Fruit fly (Drosophila melanogaster) whole organism, embryonic: Measurements from ENCODE around the gene CG6153.

Experiments used
- Awh ChIP-seq: fragments of 200-800 bp; sonication (Bioruptor generic); IDR thresholded peaks from 2 replicates; pipeline ENCODE4, ENCODE4 v1.3.6; 2022; ENCODE audit warnings: missing biosample characterization, missing genetic modification characterization
- BEAF-32 ChIP-seq: fragments of 200-800 bp; sonication (Bioruptor generic); optimal IDR thresholded peaks from 3 replicates; lab custom pipeline; 2017; ENCODE audit warnings: missing biosample characterization, missing genetic modification characterization, mild to moderate bottlenecking, moderate library complexity, missing genetic modification reagents
- Bgb ChIP-seq: fragments of 200-800 bp; sonication (Bioruptor generic); IDR thresholded peaks from 2 replicates; pipeline ENCODE4 v1.3.6; 2022; ENCODE audit warnings: missing biosample characterization, missing genetic modification characterization; ENCODE audit not compliant: partially characterized antibody
- CG11247 ChIP-seq: fragments of 200-800 bp; sonication (Bioruptor generic); IDR thresholded peaks from 2 replicates; pipeline ENCODE4 v1.3.6; 2022; ENCODE audit warnings: missing biosample characterization, missing genetic modification characterization
- CG13296 ChIP-seq: fragments of 200-800 bp; sonication (Bioruptor generic); optimal IDR thresholded peaks from 3 replicates; lab custom pipeline; 2018; ENCODE audit warnings: missing biosample characterization, mild to moderate bottlenecking, missing genetic modification characterization
- CG18011 ChIP-seq: fragments of 200-800 bp; sonication (Bioruptor generic); optimal IDR thresholded peaks from 2 replicates; lab custom pipeline; 2017; ENCODE audit warnings: missing biosample characterization, missing genetic modification characterization, mild to moderate bottlenecking, moderate library complexity, missing genotype
- CG18619 ChIP-seq: fragments of 200-800 bp; sonication (Bioruptor generic); optimal IDR thresholded peaks from 3 replicates; lab custom pipeline; 2017; ENCODE audit warnings: missing biosample characterization, mild to moderate bottlenecking, missing genetic modification characterization
- CG2875 ChIP-seq: fragments of 200-800 bp; sonication (Bioruptor generic); optimal IDR thresholded peaks from 2 replicates; lab custom pipeline; 2017; ENCODE audit warnings: missing biosample characterization, mild to moderate bottlenecking, missing genetic modification characterization, missing genetic modification reagents
- CG34224 ChIP-seq: fragments of 200-800 bp; sonication (Bioruptor generic); IDR thresholded peaks from 3 replicates; pipeline ENCODE4 v1.3.6; 2022; ENCODE audit warnings: missing biosample characterization, missing genetic modification characterization; ENCODE audit not compliant: partially characterized antibody
- CG4282 ChIP-seq: fragments of 200-800 bp; sonication (Bioruptor generic); optimal IDR thresholded peaks from 2 replicates; lab custom pipeline; 2016; ENCODE audit warnings: missing biosample characterization, missing genetic modification characterization
- CG5245 ChIP-seq: fragments of 200-800 bp; sonication (Bioruptor generic); optimal IDR thresholded peaks from 3 replicates; lab custom pipeline; 2016; ENCODE audit warnings: missing biosample characterization, missing genetic modification characterization
- CG7928 ChIP-seq: fragments of 200-800 bp; sonication (Bioruptor generic); optimal IDR thresholded peaks from 2 replicates; lab custom pipeline; 2017; ENCODE audit warnings: missing biosample characterization, mild to moderate bottlenecking, missing genetic modification characterization
- HmgZ ChIP-seq: fragments of 200-800 bp; sonication (Bioruptor generic); optimal IDR thresholded peaks from 2 replicates; lab custom pipeline; 2018; ENCODE audit warnings: missing biosample characterization, mild to moderate bottlenecking, missing genetic modification characterization
- Med ChIP-seq: fragments of 200-800 bp; sonication (Bioruptor generic); peaks from one replicate; lab custom pipeline; 2016; ENCODE audit warnings: missing biosample characterization, missing genetic modification characterization, mild to moderate bottlenecking, inconsistent platforms, moderate library complexity
- Pdp1 ChIP-seq, 2 experiments: fragments of 200-800 bp; sonication (Bioruptor generic); optimal IDR thresholded peaks; 3 replicates each; lab custom pipeline; 2016; ENCODE audit warnings: missing biosample characterization in 2 of 2, missing genetic modification characterization in 2 of 2, mild to moderate bottlenecking in 1 of 2, moderate library complexity in 1 of 2
- Scr ChIP-seq: fragments of 200-800 bp; sonication (Bioruptor generic); IDR thresholded peaks from 2 replicates; pipeline ENCODE4 v1.3.6; 2022; ENCODE audit warnings: missing biosample characterization, missing genetic modification characterization; ENCODE audit not compliant: partially characterized antibody
- Sin3A ChIP-seq: fragments of >200 bp; optimal IDR thresholded peaks from 2 replicates; lab custom pipeline; 2018
- Sry-β ChIP-seq: fragments of 200-800 bp; sonication (Bioruptor generic); optimal IDR thresholded peaks from 2 replicates; lab custom pipeline; 2018; ENCODE audit warnings: missing biosample characterization, mild to moderate bottlenecking, missing genetic modification characterization, moderate library complexity
- Sry-δ ChIP-seq: fragments of 200-800 bp; sonication (Bioruptor generic); optimal IDR thresholded peaks from 2 replicates; lab custom pipeline; 2016; ENCODE audit warnings: missing biosample characterization, missing genetic modification characterization
- Taf1 ChIP-seq: fragments of 200-800 bp; sonication (Bioruptor generic); IDR thresholded peaks from 2 replicates; pipeline ENCODE4 v1.3.6; 2022; ENCODE audit warnings: missing biosample characterization, missing genetic modification characterization
- Xrp1 ChIP-seq: fragments of 200-800 bp; sonication (Bioruptor generic); IDR thresholded peaks from 2 replicates; pipeline ENCODE4 v1.3.6; 2022; ENCODE audit warnings: missing biosample characterization, missing genetic modification characterization
- bcd ChIP-seq: fragments of 200-800 bp; sonication (Bioruptor generic); optimal IDR thresholded peaks from 2 replicates; lab custom pipeline; 2017; ENCODE audit warnings: missing biosample characterization, mild to moderate bottlenecking, missing genetic modification characterization
- chif ChIP-seq, 2 experiments: fragments of 200-800 bp; sonication (Bioruptor generic); optimal IDR thresholded peaks; 3 replicates each; lab custom pipeline; 2016; ENCODE audit warnings: missing biosample characterization in 2 of 2, missing genetic modification characterization in 2 of 2
- dpn ChIP-seq, 2 experiments: fragments of 200-800 bp; sonication (Bioruptor generic); optimal IDR thresholded peaks; 3 replicates each; lab custom pipeline; 2016; ENCODE audit warnings: missing biosample characterization in 2 of 2, missing genetic modification characterization in 2 of 2
- ewg ChIP-seq: fragments of 200-800 bp; sonication (Bioruptor generic); optimal IDR thresholded peaks from 3 replicates; lab custom pipeline; 2017; ENCODE audit warnings: mild to moderate bottlenecking, missing biosample characterization, missing genetic modification reagents, missing genetic modification characterization
- exex ChIP-seq: fragments of 200-800 bp; sonication (Bioruptor generic); optimal IDR thresholded peaks from 4 replicates; lab custom pipeline; 2018; ENCODE audit warnings: missing biosample characterization, mild to moderate bottlenecking, missing genetic modification characterization, moderate library complexity
- gsb ChIP-seq: fragments of 200-800 bp; sonication (Bioruptor generic); IDR thresholded peaks from 2 replicates; pipeline ENCODE4 v1.3.6; 2022; ENCODE audit warnings: missing biosample characterization, missing genetic modification characterization
- hbn ChIP-seq: fragments of 200-800 bp; sonication (Bioruptor generic); IDR thresholded peaks from 2 replicates; pipeline ENCODE4 v1.3.6; 2022; ENCODE audit warnings: missing biosample characterization, missing genetic modification characterization; ENCODE audit not compliant: partially characterized antibody
- her ChIP-seq: fragments of 200-800 bp; sonication (Bioruptor generic); optimal IDR thresholded peaks from 2 replicates; lab custom pipeline; 2016; ENCODE audit warnings: missing biosample characterization, missing genetic modification characterization
- hkb ChIP-seq, 2 experiments: fragments of 200-800 bp in 1 of 2; fragments of >200 bp in 1 of 2; sonication (Bioruptor generic) in 1 of 2; IDR thresholded peaks in 1 of 2; optimal IDR thresholded peaks in 1 of 2; 2 replicates each; pipeline versions ENCODE4 v1.3.6 to Lab custom; 2017 to 2022; ENCODE audit warnings: missing biosample characterization in 1 of 2, missing genetic modification characterization in 1 of 2
- knrl ChIP-seq: fragments of 200-800 bp; sonication (Bioruptor generic); IDR thresholded peaks from 3 replicates; pipeline ENCODE4 v1.3.6; 2022; ENCODE audit warnings: missing biosample characterization, missing genetic modification characterization; ENCODE audit not compliant: partially characterized antibody
- lmd ChIP-seq: fragments of 200-800 bp; sonication (Bioruptor generic); IDR thresholded peaks from 2 replicates; pipeline ENCODE4 v1.3.6; 2022; ENCODE audit warnings: missing biosample characterization, missing genetic modification characterization
- mirr ChIP-seq: fragments of 200-800 bp; sonication (Bioruptor generic); optimal IDR thresholded peaks from 3 replicates; lab custom pipeline; 2018; ENCODE audit warnings: missing biosample characterization, mild to moderate bottlenecking, missing genetic modification characterization
- nerfin-2 ChIP-seq: fragments of 200-800 bp; sonication (Bioruptor generic); IDR thresholded peaks from 2 replicates; pipeline ENCODE4 v1.3.6; 2022; ENCODE audit warnings: missing biosample characterization, missing genetic modification characterization; ENCODE audit not compliant: partially characterized antibody
- pan ChIP-seq, 4 experiments: fragments of >200 bp in 3 of 4; fragments of 200-800 bp in 1 of 4; sonication (Bioruptor generic) in 1 of 4; optimal IDR thresholded peaks in 3 of 4; IDR thresholded peaks in 1 of 4; 2 replicates each; pipeline versions ENCODE4 v1.3.6 to Lab custom; 2017 to 2022; ENCODE audit warnings: missing biosample characterization in 2 of 4, missing genetic modification characterization in 2 of 4, mixed read lengths in 1 of 4
- peb ChIP-seq: fragments of 200-800 bp; sonication (Bioruptor generic); IDR thresholded peaks from 2 replicates; pipeline ENCODE4 v1.3.6; 2022; ENCODE audit warnings: missing biosample characterization, missing genetic modification characterization
- run ChIP-seq: fragments of 200-800 bp; sonication (Bioruptor generic); optimal IDR thresholded peaks from 3 replicates; lab custom pipeline; 2018; ENCODE audit warnings: missing biosample characterization, mild to moderate bottlenecking, missing genetic modification characterization
- sens ChIP-seq: fragments of 200-800 bp; sonication (Bioruptor generic); peaks from one replicate; lab custom pipeline; 2016; ENCODE audit warnings: missing biosample characterization, missing genetic modification characterization
- sob ChIP-seq: fragments of 200-800 bp; sonication (Bioruptor generic); IDR thresholded peaks from 2 replicates; pipeline ENCODE4 v1.3.6; 2022; ENCODE audit warnings: missing biosample characterization, missing genetic modification characterization
- unc-4 ChIP-seq: fragments of 200-800 bp; sonication (Bioruptor generic); IDR thresholded peaks from 2 replicates; pipeline ENCODE4 v1.3.6; 2022; ENCODE audit warnings: missing biosample characterization, missing genetic modification characterization; ENCODE audit not compliant: partially characterized antibody
- z ChIP-seq: fragments of 200-800 bp; sonication (Bioruptor generic); IDR thresholded peaks from 3 replicates; pipeline ENCODE4 v1.3.6; 2022; ENCODE audit warnings: missing biosample characterization, missing genetic modification characterization

The CG6153 gene

DNA sequence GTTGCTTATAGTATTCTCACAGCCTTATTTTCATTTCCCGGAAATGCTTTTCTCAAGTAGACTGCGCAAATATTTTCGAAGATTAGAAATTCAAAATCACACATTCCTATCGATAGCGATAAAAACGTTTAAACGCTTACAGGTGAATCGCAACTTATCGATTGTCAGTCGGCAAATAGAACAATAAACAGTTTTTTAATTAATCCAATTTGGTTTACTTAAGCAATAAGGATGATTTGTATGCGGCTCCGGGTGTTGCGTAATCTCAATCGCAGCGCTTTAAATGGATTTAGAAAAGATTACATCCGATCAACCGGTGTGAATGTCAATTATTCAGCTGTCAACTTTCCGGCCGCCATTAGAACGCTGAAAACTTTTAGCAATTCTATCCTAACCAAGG is 14.7 kb downstream of the CG6153 start, which contains the start of the genes CG6180 and CG15484 (continued):
- TF ChIP-seq CG18619 (GFP tag; lab: Kevin White, UChicago) = no peak
- TF ChIP-seq Bgb (GFP tag; lab: Robert Waterston, UW) = 0 out of 2 replicates have a peak, but pooled peaks have one; percentile 23
- TF ChIP-seq chif (GFP tag; optimal IDR thresholded peaks at IDR 0.05; lab: Kevin White, UChicago) = no peak
- no peak for TF ChIP-seq her (GFP tag; lab: Kevin White, UChicago)
- no peak; the same call in 1 of the 2 replicates for TF ChIP-seq nerfin-2 (GFP tag; lab: Robert Waterston, UW)
- TF ChIP-seq CG7928 (GFP tag; lab: Kevin White, UChicago) = no peak
- no peak for TF ChIP-seq dpn (GFP tag; optimal IDR thresholded peaks at IDR 0.05; lab: Kevin White, UChicago)
- no peak for TF ChIP-seq CG4282 (GFP tag; lab: Kevin White, UChicago)
- no peak for TF ChIP-seq lmd (GFP tag; lab: Robert Waterston, UW)
- peak; percentile 34; the same call in 1 of the 3 replicates for TF ChIP-seq knrl (GFP tag; lab: Robert Waterston, UW)
- peak; percentile 25; the same call in 1 of the 2 replicates for TF ChIP-seq hbn (GFP tag; lab: Robert Waterston, UW)
- peak; percentile 6 for TF ChIP-seq CG13296 (GFP tag; lab: Kevin White, UChicago)
- TF ChIP-seq Sin3A = peak; percentile 50
- TF ChIP-seq gsb (GFP tag; lab: Robert Waterston, UW) = no peak
- no peak for TF ChIP-seq hkb (optimal IDR thresholded peaks at IDR 0.05; lab: Kevin White, UChicago)
- no peak for TF ChIP-seq hkb (GFP tag; IDR thresholded peaks at IDR 0.05; lab: Robert Waterston, UW)
- peak; percentile 48; the same call in 2 of the 3 replicates for TF ChIP-seq CG34224 (GFP tag; lab: Robert Waterston, UW)
- peak; percentile 55 for TF ChIP-seq BEAF-32
- TF ChIP-seq Scr (GFP tag; lab: Robert Waterston, UW) = peak; percentile 58
- no peak for TF ChIP-seq CG5245 (GFP tag; lab: Kevin White, UChicago)
- TF ChIP-seq Taf1 (GFP tag; lab: Robert Waterston, UW) = no peak
- peak; percentile 23 for TF ChIP-seq Sry-β (GFP tag; lab: Kevin White, UChicago)
- TF ChIP-seq Sry-δ (GFP tag; lab: Kevin White, UChicago) = peak; percentile 66
- TF ChIP-seq CG18011 (GFP tag; lab: Kevin White, UChicago) = peak; percentile 39
- no peak for TF ChIP-seq CG2875 (GFP tag; lab: Kevin White, UChicago)
- TF ChIP-seq sens (GFP tag; lab: Kevin White, UChicago) = peak; percentile 70
- TF ChIP-seq peb (GFP tag; lab: Robert Waterston, UW) = no peak
- TF ChIP-seq Awh (GFP tag; lab: Robert Waterston, UW) = no peak
- TF ChIP-seq Med (GFP tag; lab: Kevin White, UChicago) = peak; percentile 83
- TF ChIP-seq unc-4 = peak; percentile 52; the same call in 1 of the 2 replicates
- no peak for TF ChIP-seq HmgZ
- no peak for TF ChIP-seq bcd (GFP tag; lab: Kevin White, UChicago)

DNA sequence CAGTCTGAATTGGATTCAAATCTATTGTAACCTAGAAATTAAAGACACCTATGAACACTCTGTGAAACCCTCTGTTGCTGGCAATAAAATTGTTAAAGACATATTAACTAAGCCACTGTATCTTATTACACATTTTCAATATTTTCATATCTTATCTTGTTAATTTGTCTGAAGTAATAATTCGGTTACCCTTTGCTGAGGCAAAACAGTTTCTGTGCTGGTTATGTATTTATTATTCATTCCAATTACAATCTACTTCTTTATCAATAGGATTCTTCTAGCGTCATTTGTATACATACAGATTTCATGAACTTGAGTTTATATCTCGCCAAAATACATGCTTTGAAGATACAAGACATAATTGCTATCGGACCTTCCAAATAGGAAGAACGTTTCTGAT is 15.8 kb downstream of the CG6153 start:
- TF ChIP-seq exex (tag; lab: Kevin White, UChicago) (peak; percentile 88), sob (GFP tag; lab: Robert Waterston, UW) (no peak), z (no peak), Pdp1 (GFP tag; optimal IDR thresholded peaks at IDR 0.05; lab: Kevin White, UChicago) (peak in 1 of 2 experiments; percentile 72), pan (optimal IDR thresholded peaks at IDR 0.05; lab: Kevin White, UChicago) (no peak), pan (GFP tag; optimal IDR thresholded peaks at IDR 0.05 in 1 of 2, IDR thresholded peaks at IDR 0.05 in 1 of 2) (no peak), run (tag; lab: Kevin White, UChicago) (no peak), mirr (GFP tag; lab: Kevin White, UChicago) (peak; percentile 82), CG11247 (no peak), Xrp1 (GFP tag; lab: Robert Waterston, UW) (no peak), ewg (GFP tag; lab: Kevin White, UChicago) (no peak)
- TF ChIP-seq, all 482 proteins: peak for 3
